Fruit fly (Drosophila melanogaster) whole organism, embryonic: ENCODE results near the gene Vm34Ca.
A peak's percentile ranks its signal among the peaks of the same experiment; 100 is the strongest.

Experiments
- Atf-2 ChIP-seq: fragments of 200-800 bp; sonication (Bioruptor generic); optimal IDR thresholded peaks from 2 replicates; lab custom pipeline; 2016; ENCODE audit warnings: missing biosample characterization, missing genetic modification characterization
- CG10267 ChIP-seq: fragments of 200-800 bp; sonication (Bioruptor generic); optimal IDR thresholded peaks from 2 replicates; lab custom pipeline; 2018; ENCODE audit warnings: missing biosample characterization, mild to moderate bottlenecking, missing genetic modification characterization, moderate library complexity
- CG10431 ChIP-seq: fragments of 200-800 bp; sonication (Bioruptor generic); optimal IDR thresholded peaks from 3 replicates; lab custom pipeline; 2018; ENCODE audit warnings: missing biosample characterization, mild to moderate bottlenecking, missing genetic modification characterization
- CG11723 ChIP-seq: fragments of 200-800 bp; sonication (Bioruptor generic); optimal IDR thresholded peaks from 2 replicates; lab custom pipeline; 2017; ENCODE audit warnings: missing biosample characterization, mild to moderate bottlenecking, missing genetic modification characterization
- CG13424 ChIP-seq: fragments of 200-800 bp; sonication (Bioruptor generic); optimal IDR thresholded peaks from 2 replicates; lab custom pipeline; 2019; ENCODE audit warnings: missing biosample characterization, mild to moderate bottlenecking, missing genetic modification characterization, moderate library complexity
- CG14441 ChIP-seq: fragments of 200-800 bp; sonication (Bioruptor generic); IDR thresholded peaks from 2 replicates; pipeline ENCODE4 v1.3.6; 2022; ENCODE audit warnings: missing biosample characterization, missing genetic modification characterization
- CG15601 ChIP-seq: fragments of 200-800 bp; sonication (Bioruptor generic); optimal IDR thresholded peaks from 3 replicates; lab custom pipeline; 2019; ENCODE audit warnings: missing biosample characterization, mild to moderate bottlenecking, missing genetic modification characterization, moderate library complexity
- CG33213 ChIP-seq: fragments of 200-800 bp; sonication (Bioruptor generic); optimal IDR thresholded peaks from 3 replicates; lab custom pipeline; 2016; ENCODE audit warnings: missing biosample characterization, missing genetic modification characterization
- CG34422 ChIP-seq: fragments of 200-800 bp; sonication (Bioruptor generic); IDR thresholded peaks from 3 replicates; pipeline ENCODE4 v1.3.6; 2022; ENCODE audit warnings: missing biosample characterization, missing genetic modification characterization
- CG43689 ChIP-seq: fragments of 200-800 bp; sonication (Bioruptor generic); IDR thresholded peaks from 2 replicates; pipeline ENCODE4 v1.3.6; 2022; ENCODE audit warnings: missing biosample characterization, missing genetic modification characterization
- CG4424 ChIP-seq: fragments of 200-800 bp; sonication (Bioruptor generic); optimal IDR thresholded peaks from 3 replicates; lab custom pipeline; 2016; ENCODE audit warnings: missing biosample characterization, missing genetic modification characterization
- CG6254 ChIP-seq: fragments of 200-800 bp; sonication (Bioruptor generic); optimal IDR thresholded peaks from 3 replicates; lab custom pipeline; 2017; ENCODE audit warnings: mild to moderate bottlenecking, missing biosample characterization, missing genetic modification reagents, missing genetic modification characterization
- CG6791 ChIP-seq: fragments of 200-800 bp; sonication (Bioruptor generic); IDR thresholded peaks from 3 replicates; pipeline ENCODE4 v1.3.6; 2022; ENCODE audit warnings: missing biosample characterization, missing genetic modification characterization; ENCODE audit not compliant: partially characterized antibody
- CG7786 ChIP-seq: fragments of 200-800 bp; sonication (Bioruptor generic); optimal IDR thresholded peaks from 2 replicates; lab custom pipeline; 2016; ENCODE audit warnings: missing biosample characterization, missing genetic modification characterization
- CG7963 ChIP-seq: fragments of 200-800 bp; sonication (Bioruptor generic); IDR thresholded peaks from 3 replicates; pipeline ENCODE4 v1.3.6; 2022; ENCODE audit warnings: missing biosample characterization, missing genetic modification characterization; ENCODE audit not compliant: partially characterized antibody
- CG7987 ChIP-seq: fragments of 200-800 bp; sonication (Bioruptor generic); optimal IDR thresholded peaks from 2 replicates; lab custom pipeline; 2018; ENCODE audit warnings: missing biosample characterization, mild to moderate bottlenecking, missing genetic modification characterization, moderate library complexity
- CG9609 ChIP-seq: fragments of 200-800 bp; sonication (Bioruptor generic); optimal IDR thresholded peaks from 3 replicates; lab custom pipeline; 2016; ENCODE audit warnings: missing biosample characterization, missing genetic modification characterization
- Doc2 ChIP-seq: fragments of 200-800 bp; sonication (Bioruptor generic); IDR thresholded peaks from 2 replicates; pipeline ENCODE4 v1.3.6; 2022; ENCODE audit warnings: missing biosample characterization, missing genetic modification characterization
- E2f2 ChIP-seq: fragments of 200-800 bp; sonication (Bioruptor generic); IDR thresholded peaks from 2 replicates; pipeline ENCODE4 v1.3.6; 2022; ENCODE audit warnings: missing biosample characterization, missing genetic modification characterization
- ERR ChIP-seq: fragments of 200-800 bp; sonication (Bioruptor generic); optimal IDR thresholded peaks from 2 replicates; lab custom pipeline; 2016; ENCODE audit warnings: missing biosample characterization, missing genetic modification characterization
- Hr3 ChIP-seq: fragments of 200-800 bp; sonication (Bioruptor generic); optimal IDR thresholded peaks from 3 replicates; lab custom pipeline; 2016; ENCODE audit warnings: missing biosample characterization, missing genetic modification characterization
- Jarid2 ChIP-seq: fragments of 200-800 bp; sonication (Bioruptor generic); optimal IDR thresholded peaks from 3 replicates; lab custom pipeline; 2017; ENCODE audit warnings: mild to moderate bottlenecking, missing biosample characterization, missing genetic modification reagents, missing genetic modification characterization
- Lim3 ChIP-seq: fragments of 200-800 bp; sonication (Bioruptor generic); IDR thresholded peaks from 2 replicates; pipeline ENCODE4 v1.3.6; 2022; ENCODE audit warnings: missing biosample characterization, missing genetic modification characterization
- Neu2 ChIP-seq: fragments of 200-800 bp; sonication (Bioruptor generic); optimal IDR thresholded peaks from 3 replicates; lab custom pipeline; 2016; ENCODE audit warnings: missing biosample characterization, missing genetic modification characterization, borderline replicate concordance
- Optix ChIP-seq: fragments of 200-800 bp; sonication (Bioruptor generic); IDR thresholded peaks from 3 replicates; pipeline ENCODE4 v1.3.6; 2022; ENCODE audit warnings: missing biosample characterization, missing genetic modification characterization
- Rx ChIP-seq: fragments of 200-800 bp; sonication (Bioruptor generic); IDR thresholded peaks from 2 replicates; pipeline ENCODE4 v1.3.6; 2022; ENCODE audit warnings: missing biosample characterization, missing genetic modification characterization
- Scr ChIP-seq: fragments of 200-800 bp; sonication (Bioruptor generic); IDR thresholded peaks from 2 replicates; pipeline ENCODE4 v1.3.6; 2022; ENCODE audit warnings: missing biosample characterization, missing genetic modification characterization; ENCODE audit not compliant: partially characterized antibody
- Tbp ChIP-seq: fragments of >200 bp; optimal IDR thresholded peaks from 2 replicates; lab custom pipeline; 2018; ENCODE audit warnings: missing biosample characterization, missing genetic modification characterization
- ato ChIP-seq: fragments of 200-800 bp; sonication (Bioruptor generic); IDR thresholded peaks from 2 replicates; pipeline ENCODE4 v1.3.6; 2022; ENCODE audit warnings: missing biosample characterization, missing genetic modification characterization; ENCODE audit not compliant: partially characterized antibody
- bsh ChIP-seq, 2 experiments: fragments of 200-800 bp; sonication (Bioruptor generic); optimal IDR thresholded peaks; 2 replicates each; lab custom pipeline; 2017 to 2018; ENCODE audit warnings: mild to moderate bottlenecking in 2 of 2, missing biosample characterization in 2 of 2, missing genetic modification characterization in 2 of 2, moderate library complexity in 1 of 2
- crc ChIP-seq: fragments of 200-800 bp; sonication (Bioruptor generic); optimal IDR thresholded peaks from 2 replicates; lab custom pipeline; 2016; ENCODE audit warnings: missing biosample characterization, missing genetic modification characterization
- dati ChIP-seq: fragments of 200-800 bp; sonication (Bioruptor generic); IDR thresholded peaks from 2 replicates; pipeline ENCODE4 v1.3.6; 2022; ENCODE audit warnings: missing biosample characterization, missing genetic modification characterization
- gem ChIP-seq: fragments of 200-800 bp; sonication (Bioruptor generic); optimal IDR thresholded peaks from 2 replicates; lab custom pipeline; 2019; ENCODE audit warnings: missing biosample characterization, mild to moderate bottlenecking, missing genetic modification characterization, moderate library complexity
- inv ChIP-seq: fragments of 200-800 bp; sonication (Bioruptor generic); IDR thresholded peaks from 2 replicates; pipeline ENCODE4 v1.3.6; 2022; ENCODE audit warnings: missing biosample characterization, missing genetic modification characterization; ENCODE audit not compliant: partially characterized antibody
- jumu ChIP-seq: fragments of 200-800 bp; sonication (Bioruptor generic); optimal IDR thresholded peaks from 3 replicates; lab custom pipeline; 2016; ENCODE audit warnings: missing biosample characterization, missing genetic modification characterization
- kni ChIP-seq: fragments of 200-800 bp; sonication (Bioruptor generic); optimal IDR thresholded peaks from 3 replicates; lab custom pipeline; 2017; ENCODE audit warnings: mild to moderate bottlenecking, missing biosample characterization, missing genetic modification reagents, missing genetic modification characterization
- knrl ChIP-seq: fragments of 200-800 bp; sonication (Bioruptor generic); IDR thresholded peaks from 3 replicates; pipeline ENCODE4 v1.3.6; 2022; ENCODE audit warnings: missing biosample characterization, missing genetic modification characterization; ENCODE audit not compliant: partially characterized antibody
- nerfin-1 ChIP-seq: fragments of 200-800 bp; sonication (Bioruptor generic); optimal IDR thresholded peaks from 3 replicates; lab custom pipeline; 2019; ENCODE audit warnings: missing biosample characterization, mild to moderate bottlenecking, missing genetic modification characterization, moderate library complexity
- odd ChIP-seq: fragments of 200-800 bp; sonication (Bioruptor generic); optimal IDR thresholded peaks from 2 replicates; lab custom pipeline; 2017; ENCODE audit warnings: missing biosample characterization, mild to moderate bottlenecking, missing genetic modification characterization
- pzg ChIP-seq: fragments of 200-800 bp; sonication (Bioruptor generic); optimal IDR thresholded peaks from 3 replicates; lab custom pipeline; 2018; ENCODE audit warnings: missing biosample characterization, mild to moderate bottlenecking, missing genetic modification characterization, moderate library complexity
- ranshi ChIP-seq: fragments of 200-800 bp; sonication (Bioruptor generic); IDR thresholded peaks from 2 replicates; pipeline ENCODE4 v1.3.6; 2022; ENCODE audit warnings: missing biosample characterization, missing genetic modification characterization
- shn ChIP-seq: fragments of 200-800 bp; sonication (Bioruptor generic); optimal IDR thresholded peaks from 3 replicates; lab custom pipeline; 2016; ENCODE audit warnings: missing biosample characterization, missing genetic modification characterization
- slou ChIP-seq: fragments of 200-800 bp; sonication (Bioruptor generic); optimal IDR thresholded peaks from 3 replicates; lab custom pipeline; 2016; ENCODE audit warnings: missing biosample characterization, missing genetic modification characterization
- sqz ChIP-seq: fragments of 200-800 bp; sonication (Bioruptor generic); optimal IDR thresholded peaks from 3 replicates; lab custom pipeline; 2018; ENCODE audit warnings: missing biosample characterization, mild to moderate bottlenecking, missing genetic modification characterization
- tap ChIP-seq: fragments of 200-800 bp; optimal IDR thresholded peaks from 3 replicates; lab custom pipeline; 2019; ENCODE audit warnings: missing biosample characterization, mild to moderate bottlenecking, missing genetic modification characterization, moderate library complexity
- tup ChIP-seq: fragments of 200-800 bp; sonication (Bioruptor generic); optimal IDR thresholded peaks from 2 replicates; lab custom pipeline; 2016; ENCODE audit warnings: missing biosample characterization, mild to moderate bottlenecking, missing genetic modification characterization, moderate library complexity
- twi ChIP-seq: fragments of 200-800 bp; optimal IDR thresholded peaks from 2 replicates; lab custom pipeline; 2019; ENCODE audit warnings: missing biosample characterization, mild to moderate bottlenecking, missing genetic modification characterization, moderate library complexity
- unc-4 ChIP-seq: fragments of 200-800 bp; sonication (Bioruptor generic); IDR thresholded peaks from 2 replicates; pipeline ENCODE4 v1.3.6; 2022; ENCODE audit warnings: missing biosample characterization, missing genetic modification characterization; ENCODE audit not compliant: partially characterized antibody
- usp ChIP-seq: fragments of >200 bp; optimal IDR thresholded peaks from 2 replicates; lab custom pipeline; 2017; ENCODE audit warnings: missing biosample characterization, missing genetic modification characterization
- wor ChIP-seq: fragments of 200-800 bp; sonication (Bioruptor generic); IDR thresholded peaks from 2 replicates; pipeline ENCODE4 v1.3.6; 2022; ENCODE audit warnings: missing biosample characterization, missing genetic modification characterization

Vm34Ca gene

dm6 chr2L:13378488-13378964, 32.9 kb downstream of the Vm34Ca start, which contains the start of the genes CG9302 and beta'COP (continued):
- TF ChIP-seq crc (GFP tag; lab: Kevin White, UChicago), result no peak
- no peak for TF ChIP-seq odd (GFP tag; lab: Kevin White, UChicago)
- 0 out of 3 replicates have a peak, but pooled peaks have one; percentile 57 for TF ChIP-seq CG34422
- TF ChIP-seq gem (tag; lab: Kevin White, UChicago), result peak; percentile 83
- peak; percentile 29 to 42 for TF ChIP-seq bsh (GFP tag; optimal IDR thresholded peaks at IDR 0.05; lab: Kevin White, UChicago)
- no peak for TF ChIP-seq sqz (GFP tag; lab: Kevin White, UChicago)
- TF ChIP-seq CG43689 (GFP tag; lab: Robert Waterston, UW), result no peak
- no peak for TF ChIP-seq Neu2 (GFP tag; lab: Kevin White, UChicago)
- no peak for TF ChIP-seq CG6254
- TF ChIP-seq kni (GFP tag; lab: Kevin White, UChicago), result no peak
- TF ChIP-seq Optix, result no peak
- no peak for TF ChIP-seq Lim3 (GFP tag; lab: Robert Waterston, UW)
- peak; percentile 68 for TF ChIP-seq inv (GFP tag; lab: Robert Waterston, UW)
- no peak for TF ChIP-seq dati (GFP tag; lab: Robert Waterston, UW)
- TF ChIP-seq CG14441 (GFP tag; lab: Robert Waterston, UW), result peak; percentile 48
- TF ChIP-seq E2f2, result 0 out of 2 replicates have a peak, but pooled peaks have one; percentile 22
- TF ChIP-seq ato (GFP tag; lab: Robert Waterston, UW), result no peak
- peak; percentile 71 for TF ChIP-seq unc-4 (GFP tag; lab: Robert Waterston, UW)
- no peak for TF ChIP-seq ERR
- no peak for TF ChIP-seq Jarid2 (GFP tag; lab: Kevin White, UChicago)
- peak; percentile 58; the same call in 1 of the 3 replicates for TF ChIP-seq CG6791 (GFP tag; lab: Robert Waterston, UW)
- no peak for TF ChIP-seq Doc2
- TF ChIP-seq CG33213 (GFP tag; lab: Kevin White, UChicago), result peak; percentile 14
- peak; percentile 17 for TF ChIP-seq CG10431 (GFP tag; lab: Kevin White, UChicago)
- TF ChIP-seq shn (GFP tag; lab: Kevin White, UChicago), result peak; percentile 9
- peak; percentile 1 for TF ChIP-seq tup (GFP tag; lab: Kevin White, UChicago)
- TF ChIP-seq CG9609 (GFP tag; lab: Kevin White, UChicago), result no peak
- TF ChIP-seq Rx (GFP tag; lab: Robert Waterston, UW), result 0 out of 2 replicates have a peak, but pooled peaks have one; percentile 22
- peak; percentile 68 for TF ChIP-seq CG4424 (GFP tag; lab: Kevin White, UChicago)
- peak; percentile 81 for TF ChIP-seq Hr3 (GFP tag; lab: Kevin White, UChicago)
- peak; percentile 35 for TF ChIP-seq pzg
- peak; percentile 33 for TF ChIP-seq CG7987 (GFP tag; lab: Kevin White, UChicago)
- TF ChIP-seq ranshi (GFP tag; lab: Robert Waterston, UW), result 0 out of 2 replicates have a peak, but pooled peaks have one; percentile 35
- TF ChIP-seq CG13424, result peak; percentile 78
- no peak for TF ChIP-seq Tbp (GFP tag; lab: Kevin White, UChicago)
- TF ChIP-seq Scr (GFP tag; lab: Robert Waterston, UW), result peak; percentile 80
- TF ChIP-seq jumu, result no peak
- TF ChIP-seq CG10267 (tag; lab: Kevin White, UChicago), result peak; percentile 70
- peak; percentile 49 for TF ChIP-seq nerfin-1 (tag; lab: Kevin White, UChicago)
- no peak for TF ChIP-seq usp
- 0 out of 3 replicates have a peak, but pooled peaks have one; percentile 23 for TF ChIP-seq CG7963 (GFP tag; lab: Robert Waterston, UW)
- peak; percentile 68 for TF ChIP-seq CG15601 (tag; lab: Kevin White, UChicago)
- TF ChIP-seq CG7786 (GFP tag; lab: Kevin White, UChicago), result peak; percentile 48
- no peak for TF ChIP-seq tap
- TF ChIP-seq wor (GFP tag; lab: Robert Waterston, UW), result no peak; the same call in 1 of the 2 replicates
- TF ChIP-seq knrl (GFP tag; lab: Robert Waterston, UW), result peak; percentile 82
- no peak for TF ChIP-seq CG11723
- TF ChIP-seq Atf-2 (GFP tag; lab: Kevin White, UChicago), result peak; percentile 34
- TF ChIP-seq slou, result peak; percentile 81
- peak; percentile 65 for TF ChIP-seq twi (tag; lab: Kevin White, UChicago)
